Fruit fly (Drosophila melanogaster): ENCODE results near the gene Lrp4.

The Lrp4 gene

dm6 chrX:15870777-15871757, 39.6 kb upstream of the Lrp4 start (continued):
- TF ChIP-seq wek (GFP tag; optimal IDR thresholded peaks at IDR 0.05) (peak; percentile 90), Mad (GFP tag; optimal IDR thresholded peaks at IDR 0.05) (peak; percentile 46), CG18476 (GFP tag; optimal IDR thresholded peaks at IDR 0.05) (peak; percentile 64), Xbp1 (GFP tag; optimal IDR thresholded peaks at IDR 0.05) (peak; percentile 11), gce (GFP tag; IDR thresholded peaks at IDR 0.05) (peak; percentile 25; the same call in 1 of the 3 replicates), CG34422 (GFP tag; IDR thresholded peaks at IDR 0.05) (no peak), crp (GFP tag; optimal IDR thresholded peaks at IDR 0.05) (no peak), slou (GFP tag; optimal IDR thresholded peaks at IDR 0.05) (no peak), Kr (GFP tag; optimal IDR thresholded peaks at IDR 0.05) (no peak), grn (GFP tag; optimal IDR thresholded peaks at IDR 0.05) (peak; percentile 48), Max (GFP tag; optimal IDR thresholded peaks at IDR 0.05) (peak; percentile 35), CG13775 (GFP tag; optimal IDR thresholded peaks at IDR 0.05) (peak; percentile 32), Hand (GFP tag; optimal IDR thresholded peaks at IDR 0.05) (peak; percentile 65), Rfx (GFP tag; IDR thresholded peaks at IDR 0.05) (peak; percentile 65; the same call in 1 of the 2 replicates), psq (GFP tag; optimal IDR thresholded peaks at IDR 0.05) (peak; percentile 3), D (optimal IDR thresholded peaks at IDR 0.05) (no peak), D (GFP tag; optimal IDR thresholded peaks at IDR 0.05) (peak; percentile 49), Sry-δ (GFP tag; optimal IDR thresholded peaks at IDR 0.05) (peak; percentile 25), pfk (GFP tag; optimal IDR thresholded peaks at IDR 0.05) (peak; percentile 82), CG7786 (GFP tag; optimal IDR thresholded peaks at IDR 0.05) (peak; percentile 13), CG1602 (GFP tag; optimal IDR thresholded peaks at IDR 0.05) (peak; percentile 40), kah (GFP tag; optimal IDR thresholded peaks at IDR 0.05) (peak; percentile 71), CG7556 (GFP tag; optimal IDR thresholded peaks at IDR 0.05) (peak; percentile 69), ssp (GFP tag; IDR thresholded peaks at IDR 0.05) (peak; percentile 43), ham (GFP tag; IDR thresholded peaks at IDR 0.05) (no peak), wdn (GFP tag; IDR thresholded peaks at IDR 0.05) (peak; percentile 31; the same call in 1 of the 2 replicates), dm (GFP tag; optimal IDR thresholded peaks at IDR 0.05) (no peak), org-1 (GFP tag; optimal IDR thresholded peaks at IDR 0.05) (peak; percentile 62), CG13296 (GFP tag; optimal IDR thresholded peaks at IDR 0.05) (peak; percentile 94), trh (GFP tag; optimal IDR thresholded peaks at IDR 0.05) (peak; percentile 25), NK7.1 (GFP tag; optimal IDR thresholded peaks at IDR 0.05) (peak; percentile 38), nom (GFP tag; optimal IDR thresholded peaks at IDR 0.05) (peak; percentile 75), CG1792 (GFP tag; optimal IDR thresholded peaks at IDR 0.05) (peak; percentile 73), CG4854 (GFP tag; optimal IDR thresholded peaks at IDR 0.05) (peak; percentile 50), dimm (GFP tag; IDR thresholded peaks at IDR 0.05) (no peak), CG3838 (GFP tag; optimal IDR thresholded peaks at IDR 0.05) (peak; percentile 34), Ada2b (GFP tag; IDR thresholded peaks at IDR 0.05) (peak; percentile 23; the same call in 1 of the 2 replicates), CG17912 (GFP tag; optimal IDR thresholded peaks at IDR 0.05) (peak; percentile 78), az2 (GFP tag; optimal IDR thresholded peaks at IDR 0.05) (no peak), Hr51 (GFP tag; optimal IDR thresholded peaks at IDR 0.05) (peak in 1 of 2 experiments; percentile 49), CG4360 (GFP tag; IDR thresholded peaks at IDR 0.05) (0 out of 2 replicates have a peak, but pooled peaks have one; percentile 25), CG7357 (GFP tag; IDR thresholded peaks at IDR 0.05) (peak; percentile 77), CG2202 (tag; optimal IDR thresholded peaks at IDR 0.05) (peak; percentile 53), Bteb2 (GFP tag; optimal IDR thresholded peaks at IDR 0.05) (peak; percentile 75), salm (tag; optimal IDR thresholded peaks at IDR 0.05) (peak; percentile 41), grau (tag; optimal IDR thresholded peaks at IDR 0.05) (no peak), CG33213 (GFP tag; optimal IDR thresholded peaks at IDR 0.05) (peak; percentile 68), CG11560 (tag; IDR thresholded peaks at IDR 0.05) (no peak), CG14441 (GFP tag; IDR thresholded peaks at IDR 0.05) (no peak)
